Worm (Caenorhabditis elegans) whole organism, L2 larva: ENCODE measurements around the gene dars-2.

Experiments
- Y55F3AM.14 ChIP-seq: fragments of 200-800 bp; sonication (Bioruptor generic); optimal IDR thresholded peaks from 2 replicates; lab custom pipeline; 2018; ENCODE audit warnings: mild to moderate bottlenecking, missing genetic modification characterization, missing compliant biosample characterization
- ceh-16 ChIP-seq: fragments of 150-350 bp; optimal IDR thresholded peaks from 2 replicates; lab custom pipeline; 2014; ENCODE audit warnings: missing biosample characterization, missing genetic modification characterization
- crh-2 ChIP-seq: sonication (generic microtip); optimal IDR thresholded peaks from 2 replicates; lab custom pipeline; 2017; ENCODE audit warnings: missing biosample characterization, missing genetic modification characterization
- elt-3 ChIP-seq: sonication (generic microtip); optimal IDR thresholded peaks from 2 replicates; lab custom pipeline; 2017; ENCODE audit warnings: missing biosample characterization, missing genetic modification characterization
- fos-1 ChIP-seq: fragments of 150-350 bp; optimal IDR thresholded peaks from 2 replicates; lab custom pipeline; 2014; ENCODE audit warnings: missing biosample characterization, missing genetic modification characterization
- lin-39 ChIP-seq: fragments of 150-350 bp; optimal IDR thresholded peaks from 2 replicates; lab custom pipeline; 2014; ENCODE audit warnings: missing biosample characterization, missing genetic modification reagents, missing genetic modification characterization
- lsy-2 ChIP-seq, 2 experiments: fragments of 150-350 bp in 1 of 2; sonication (generic microtip) in 1 of 2; optimal IDR thresholded peaks; 2 replicates each; lab custom pipeline; 2014 to 2017; ENCODE audit warnings: missing biosample characterization in 2 of 2, missing genetic modification characterization in 2 of 2
- nhr-10 ChIP-seq: sonication (generic microtip); optimal IDR thresholded peaks from 2 replicates; lab custom pipeline; 2017; ENCODE audit warnings: missing biosample characterization, missing genetic modification characterization
- nhr-11 ChIP-seq: fragments of 150-350 bp; optimal IDR thresholded peaks from 2 replicates; lab custom pipeline; 2014; ENCODE audit warnings: missing biosample characterization, missing genetic modification characterization
- nhr-77 ChIP-seq: fragments of 150-350 bp; optimal IDR thresholded peaks from 2 replicates; lab custom pipeline; 2014; ENCODE audit warnings: missing biosample characterization, missing genetic modification characterization
- unc-39 ChIP-seq: fragments of 150-350 bp; optimal IDR thresholded peaks from 2 replicates; lab custom pipeline; 2014; ENCODE audit warnings: missing biosample characterization, missing genetic modification characterization
- unc-62 ChIP-seq: fragments of 150-350 bp; optimal IDR thresholded peaks from 2 replicates; lab custom pipeline; 2014; ENCODE audit warnings: missing biosample characterization, missing genetic modification reagents, missing genetic modification characterization
- zag-1 ChIP-seq: fragments of 150-350 bp; optimal IDR thresholded peaks from 2 replicates; lab custom pipeline; 2014; ENCODE audit warnings: missing biosample characterization, missing genetic modification characterization
- ztf-11 ChIP-seq: sonication (generic microtip); optimal IDR thresholded peaks from 2 replicates; lab custom pipeline; 2017; ENCODE audit warnings: missing biosample characterization, missing genetic modification characterization

DNA sequence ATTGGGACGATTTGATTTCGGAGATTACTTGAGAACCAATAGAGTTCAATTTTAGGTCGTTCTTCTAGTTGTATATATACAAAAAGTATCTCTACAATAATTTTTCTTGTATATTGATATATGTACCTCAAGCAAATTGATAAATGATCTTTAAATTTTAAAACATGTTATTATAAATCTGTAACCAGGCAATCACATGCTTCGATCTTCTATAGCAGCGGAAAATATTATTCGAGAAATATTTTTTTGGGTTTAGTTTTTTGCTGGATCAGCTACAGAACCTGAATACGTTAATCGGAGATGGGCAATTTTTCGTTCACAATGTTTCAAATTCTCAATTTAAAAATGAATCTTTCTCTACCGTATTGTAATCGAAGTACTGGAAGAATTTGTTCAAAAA lies 40.2 kb downstream of the dars-2 start, which contains the start of gene R07B7.12:
- no peak for TF ChIP-seq zag-1 (tag; lab: Kevin White, UChicago)
- TF ChIP-seq lin-39 (tag; lab: Kevin White, UChicago): no peak
- no peak for TF ChIP-seq crh-2 (tag; lab: Kevin White, UChicago)
- no peak for TF ChIP-seq nhr-11
- no peak for TF ChIP-seq ztf-11 (tag; lab: Kevin White, UChicago)
- TF ChIP-seq Y55F3AM.14 (GFP tag; lab: Kevin White, UChicago): no peak
- TF ChIP-seq nhr-77 (tag; lab: Kevin White, UChicago): no peak
- TF ChIP-seq elt-3 (tag; lab: Kevin White, UChicago): no peak
- TF ChIP-seq fos-1 (tag; lab: Kevin White, UChicago): no peak
- no peak for TF ChIP-seq nhr-10
- no peak for TF ChIP-seq unc-39 (tag; lab: Kevin White, UChicago)
- TF ChIP-seq unc-62 (GFP tag; lab: Kevin White, UChicago): no peak
- TF ChIP-seq lsy-2 (tag; optimal IDR thresholded peaks at IDR 0.05; lab: Kevin White, UChicago): no peak
- no peak for TF ChIP-seq ceh-16
